Worm (Caenorhabditis elegans): ENCODE results near the gene C36C5.15.

- TF ChIP-seq flt-1 (GFP tag; IDR thresholded peaks at IDR 0.05) (no peak), aly-1 (tag; optimal IDR thresholded peaks at IDR 0.05) (no peak), F13C5.2 (tag; optimal IDR thresholded peaks at IDR 0.05) (no peak), sea-1 (GFP tag; conservative IDR thresholded peaks at IDR 0.05) (no peak), tbx-37 (GFP tag; conservative IDR thresholded peaks at IDR 0.05) (no peak), pes-1 (GFP tag; IDR thresholded peaks at IDR 0.05) (no peak), hmg-4 (GFP tag; optimal IDR thresholded peaks at IDR 0.05) (no peak), ets-7 (tag; optimal IDR thresholded peaks at IDR 0.05) (no peak), ama-1 (optimal IDR thresholded peaks at IDR 0.05) (no peak), tbx-11 (GFP tag; IDR thresholded peaks at IDR 0.05) (no peak), ceh-36 (tag; optimal IDR thresholded peaks at IDR 0.05) (no peak), ceh-13 (GFP tag; optimal IDR thresholded peaks at IDR 0.05) (no peak), B0310.2 (tag; optimal IDR thresholded peaks at IDR 0.05) (no peak), tra-4 (tag; optimal IDR thresholded peaks at IDR 0.05) (no peak)
Measured at ce11 chrV:3141190-3141589, 27.4 kb downstream of the C36C5.15 start, which contains the start of gene srab-9.

All from whole organism, early embryonic.